Worm (Caenorhabditis elegans) whole organism, midembryonic: ENCODE data around the gene F32H5.1.

ENCODE experiments used
- T22C8.4 ChIP-seq: fragments of 200-800 bp; sonication (Bioruptor generic); IDR thresholded peaks from 2 replicates; pipeline ENCODE4 v1.3.6; 2022; ENCODE audit warnings: missing genetic modification characterization, missing compliant biosample characterization
- cog-1 ChIP-seq: sonication (generic microtip); optimal IDR thresholded peaks from 2 replicates; lab custom pipeline; 2016; ENCODE audit warnings: missing genetic modification characterization, missing compliant biosample characterization
- flt-1 ChIP-seq: fragments of 200-800 bp; sonication (Bioruptor generic); IDR thresholded peaks from 2 replicates; pipeline ENCODE4 v1.3.6; 2022; ENCODE audit warnings: missing genetic modification characterization, missing compliant biosample characterization
- klf-2 ChIP-seq: fragments of 200-800 bp; sonication (Bioruptor generic); conservative IDR thresholded peaks from 2 replicates; pipeline ENCODE4 v1.3.6; 2022; ENCODE audit warnings: missing genetic modification reagents, missing genetic modification characterization, missing compliant biosample characterization
- med-1 ChIP-seq: sonication (generic microtip); optimal IDR thresholded peaks from 2 replicates; lab custom pipeline; 2017; ENCODE audit warnings: missing genetic modification characterization, mild to moderate bottlenecking, missing compliant biosample characterization, antibody characterized with exemption, missing genetic modification reagents; ENCODE audit not compliant: insufficient read depth
- ref-1 ChIP-seq: fragments of 200-800 bp; sonication (Bioruptor generic); conservative IDR thresholded peaks from 2 replicates; pipeline ENCODE4 v1.3.6; 2022; ENCODE audit warnings: missing genetic modification reagents, missing genetic modification characterization, missing compliant biosample characterization
- tab-1 ChIP-seq: fragments of 200-800 bp; sonication (Bioruptor generic); IDR thresholded peaks from 2 replicates; pipeline ENCODE4 v1.3.6; 2022; ENCODE audit warnings: missing genetic modification characterization, missing compliant biosample characterization
- ztf-23 ChIP-seq: fragments of 200-800 bp; sonication (Bioruptor generic); IDR thresholded peaks from 2 replicates; pipeline ENCODE4 v1.3.6; 2022; ENCODE audit warnings: missing genetic modification reagents, missing genetic modification characterization, missing compliant biosample characterization
- ztf-29 ChIP-seq: fragments of 200-800 bp; sonication (Bioruptor generic); IDR thresholded peaks from 2 replicates; pipeline ENCODE4 v1.3.6; 2022; ENCODE audit warnings: missing genetic modification reagents, missing genetic modification characterization, missing compliant biosample characterization

Gene F32H5.1

ce11 chrV:13317247-13317646 lies 40.6 kb downstream of the F32H5.1 start:
- TF ChIP-seq klf-2 (GFP tag; lab: Robert Waterston, UW): 0 out of 2 replicates have a peak, but pooled peaks have one; percentile 8
- TF ChIP-seq tab-1 (GFP tag; lab: Robert Waterston, UW): 0 out of 2 replicates have a peak, but pooled peaks have one; percentile 31

ce11 chrV:13313045-13313623 lies 44.7 kb downstream of the F32H5.1 start, which contains the start of gene C50B6.3:
Gene C50B6.3, plus strand, starts transcription at chrV:13313573.
- TF ChIP-seq ref-1 (GFP tag; lab: Robert Waterston, UW): no peak
- TF ChIP-seq med-1: no peak
- TF ChIP-seq ztf-23: 0 out of 2 replicates have a peak, but pooled peaks have one; percentile 62
- peak; percentile 69 for TF ChIP-seq T22C8.4 (GFP tag; lab: Robert Waterston, UW)

ce11 chrV:13312210-13312676 lies 45.6 kb downstream of the F32H5.1 start, which contains the start of gene nasp-2:
Gene nasp-2, minus strand, starts transcription at chrV:13312260.
- TF ChIP-seq ref-1 (GFP tag; lab: Robert Waterston, UW) (no peak), flt-1 (GFP tag; lab: Robert Waterston, UW) (no peak), ztf-23 (no peak), klf-2 (GFP tag; lab: Robert Waterston, UW) (no peak), T22C8.4 (GFP tag; lab: Robert Waterston, UW) (no peak)

DNA sequence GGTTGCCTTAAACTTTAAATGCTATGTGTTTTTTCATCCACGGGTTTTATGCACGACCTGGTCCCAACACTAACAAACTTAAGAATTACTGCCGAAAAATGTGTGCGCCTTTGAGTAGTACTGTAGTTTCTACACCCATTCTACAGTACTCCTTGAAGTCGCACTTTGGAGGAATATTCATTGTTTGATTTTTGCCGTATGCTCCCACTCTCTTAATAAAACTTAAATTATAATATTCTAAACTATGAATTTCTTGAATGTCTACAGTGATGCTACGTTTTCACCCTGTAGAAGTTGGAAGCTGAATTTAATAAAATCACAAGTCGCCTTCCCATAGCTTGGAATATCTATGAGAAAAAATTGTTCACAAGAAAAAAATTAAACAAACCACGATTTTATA lies 48.0 kb downstream of the F32H5.1 start:
- no peak for TF ChIP-seq ztf-29
- no peak for TF ChIP-seq ztf-23
- TF ChIP-seq flt-1 (GFP tag; lab: Robert Waterston, UW): no peak
- no peak for TF ChIP-seq tab-1 (GFP tag; lab: Robert Waterston, UW)
- TF ChIP-seq ref-1 (GFP tag; lab: Robert Waterston, UW): no peak
- TF ChIP-seq med-1: no peak
- TF ChIP-seq cog-1: no peak
- TF ChIP-seq klf-2 (GFP tag; lab: Robert Waterston, UW): no peak
- TF ChIP-seq T22C8.4 (GFP tag; lab: Robert Waterston, UW): no peak

DNA sequence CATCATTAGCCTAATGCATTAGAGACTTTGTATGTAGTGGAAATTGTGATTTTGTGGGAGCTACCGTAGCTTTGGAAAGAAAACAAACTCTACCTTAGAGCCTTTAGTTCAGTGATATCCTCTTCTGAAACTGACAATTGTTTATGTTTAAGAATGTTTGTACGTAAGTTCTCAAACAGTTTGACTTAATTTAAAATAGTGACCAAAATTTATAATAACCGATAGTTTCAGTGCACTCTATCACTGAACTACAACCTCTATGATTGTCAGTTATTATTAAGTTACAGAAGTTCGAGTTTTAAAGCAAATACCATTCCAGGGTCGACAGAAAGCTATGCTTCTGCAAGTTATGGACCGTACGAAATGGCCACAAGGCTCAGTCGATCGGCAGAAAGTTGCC lies 49.2 kb downstream of the F32H5.1 start, which contains the start of gene C50B6.1:
C50B6.1 (plus strand) TSS at position 301 of the 400 bp plus-strand sequence.
- TF ChIP-seq cog-1 (no peak), ztf-29 (no peak), T22C8.4 (GFP tag; lab: Robert Waterston, UW) (no peak), tab-1 (GFP tag; lab: Robert Waterston, UW) (no peak), ztf-23 (no peak), med-1 (no peak), ref-1 (GFP tag; lab: Robert Waterston, UW) (no peak), klf-2 (GFP tag; lab: Robert Waterston, UW) (no peak), flt-1 (GFP tag; lab: Robert Waterston, UW) (no peak)
